Fruit fly (Drosophila melanogaster): ENCODE data around the gene CG33159.

Gene CG33159

dm6 chr3L:3239033-3239752, 34.9 kb upstream of the CG33159 start, which contains the start of gene CG17746 (continued):
- TF ChIP-seq Hr3 (GFP tag; optimal IDR thresholded peaks at IDR 0.05) (peak; percentile 41), tgo (GFP tag; IDR thresholded peaks at IDR 0.05) (no peak), CG17829 (tag; optimal IDR thresholded peaks at IDR 0.05) (peak; percentile 54), pnt (GFP tag; optimal IDR thresholded peaks at IDR 0.05) (peak; percentile 2), CG34422 (GFP tag; IDR thresholded peaks at IDR 0.05) (peak; percentile 59; the same call in 1 of the 3 replicates), CG6791 (GFP tag; IDR thresholded peaks at IDR 0.05; ENCODE audit: partially characterized antibody) (peak; percentile 67), wor (GFP tag; IDR thresholded peaks at IDR 0.05) (no peak), psq (GFP tag; optimal IDR thresholded peaks at IDR 0.05) (peak; percentile 9), Chrac-16 (GFP tag; optimal IDR thresholded peaks at IDR 0.05) (peak; percentile 28), sug (tag; optimal IDR thresholded peaks at IDR 0.05) (peak; percentile 23), YL-1 (GFP tag; optimal IDR thresholded peaks at IDR 0.05) (peak; percentile 78), sr (GFP tag; IDR thresholded peaks at IDR 0.05) (no peak), ftz-f1 (GFP tag; optimal IDR thresholded peaks at IDR 0.05) (peak; percentile 72), E2f1 (GFP tag; IDR thresholded peaks at IDR 0.05) (0 out of 2 replicates have a peak, but pooled peaks have one; percentile 15), NC2β (GFP tag; optimal IDR thresholded peaks at IDR 0.05) (peak; percentile 28), CG17359 (tag; optimal IDR thresholded peaks at IDR 0.05) (peak; percentile 21), CG15601 (tag; optimal IDR thresholded peaks at IDR 0.05) (peak; percentile 53), CG8388 (GFP tag; optimal IDR thresholded peaks at IDR 0.05) (no peak), CG9797 (GFP tag; optimal IDR thresholded peaks at IDR 0.05) (peak; percentile 93), Mes4 (GFP tag; optimal IDR thresholded peaks at IDR 0.05) (peak; percentile 5), BEAF-32 (GFP tag; optimal IDR thresholded peaks at IDR 0.05) (peak; percentile 48), tap (tag; optimal IDR thresholded peaks at IDR 0.05) (no peak), knrl (GFP tag; IDR thresholded peaks at IDR 0.05; ENCODE audit: partially characterized antibody) (peak; percentile 43; the same call in 1 of the 3 replicates), CG10543 (GFP tag; optimal IDR thresholded peaks at IDR 0.05) (peak; percentile 37), jumu (GFP tag; optimal IDR thresholded peaks at IDR 0.05) (peak; percentile 33), Dad (GFP tag; optimal IDR thresholded peaks at IDR 0.05) (peak; percentile 41), B-H2 (GFP tag; optimal IDR thresholded peaks at IDR 0.05) (peak; percentile 67), Hmr (GFP tag; optimal IDR thresholded peaks at IDR 0.05) (peak; percentile 68), CHES-1-like (GFP tag; optimal IDR thresholded peaks at IDR 0.05) (peak; percentile 79), lab (GFP tag; optimal IDR thresholded peaks at IDR 0.05) (peak; percentile 40), kay (GFP tag; optimal IDR thresholded peaks at IDR 0.05) (peak; percentile 43), pzg (GFP tag; optimal IDR thresholded peaks at IDR 0.05) (peak; percentile 99), CG8359 (GFP tag; optimal IDR thresholded peaks at IDR 0.05; ENCODE audit: borderline replicate concordance) (no peak), CG2120 (GFP tag; optimal IDR thresholded peaks at IDR 0.05) (peak; percentile 76), CG12155 (GFP tag; optimal IDR thresholded peaks at IDR 0.05) (peak; percentile 42), Rfx (GFP tag; IDR thresholded peaks at IDR 0.05) (peak; percentile 79), Awh (GFP tag; IDR thresholded peaks at IDR 0.05) (no peak), onecut (GFP tag; IDR thresholded peaks at IDR 0.05) (0 out of 2 replicates have a peak, but pooled peaks have one; percentile 6), CG7928 (GFP tag; optimal IDR thresholded peaks at IDR 0.05) (peak; percentile 41), Bdp1 (GFP tag; optimal IDR thresholded peaks at IDR 0.05) (peak; percentile 56), Med (GFP tag) (peak; percentile 92), CG13123 (GFP tag; optimal IDR thresholded peaks at IDR 0.05) (peak; percentile 39), CG1792 (GFP tag; optimal IDR thresholded peaks at IDR 0.05) (peak; percentile 16), so (GFP tag; IDR thresholded peaks at IDR 0.05) (no peak), pb (GFP tag; optimal IDR thresholded peaks at IDR 0.05) (peak; percentile 14), Sin3A (optimal IDR thresholded peaks at IDR 0.05) (peak; percentile 64), Dp (GFP tag; optimal IDR thresholded peaks at IDR 0.05) (peak; percentile 99), lbe (GFP tag; optimal IDR thresholded peaks at IDR 0.05) (no peak), CG14965 (GFP tag; optimal IDR thresholded peaks at IDR 0.05; ENCODE audit: borderline replicate concordance) (no peak)
